Fruit fly (Drosophila melanogaster) whole organism, prepupa: ENCODE data around the gene Es2.
A peak's percentile ranks its signal among the peaks of the same experiment; 100 is the strongest.

ENCODE experiments used
- CG34406 ChIP-seq: fragments of 200-800 bp; sonication (Bioruptor generic); optimal IDR thresholded peaks from 3 replicates; lab custom pipeline; 2016; ENCODE audit warnings: missing biosample characterization, missing genetic modification characterization
- CG7368 ChIP-seq: fragments of 200-800 bp; sonication (Bioruptor generic); optimal IDR thresholded peaks from 3 replicates; lab custom pipeline; 2016; ENCODE audit warnings: missing biosample characterization, missing genetic modification characterization
- CG9139 ChIP-seq: fragments of 200-800 bp; sonication (Bioruptor generic); optimal IDR thresholded peaks from 3 replicates; lab custom pipeline; 2017; ENCODE audit warnings: missing biosample characterization, mild to moderate bottlenecking, missing genetic modification characterization
- Hr39 ChIP-seq: fragments of 200-800 bp; sonication (Bioruptor generic); optimal IDR thresholded peaks from 2 replicates; lab custom pipeline; 2016; ENCODE audit warnings: missing biosample characterization, missing genetic modification characterization
- Smox ChIP-seq: fragments of 200-800 bp; sonication (Bioruptor generic); optimal IDR thresholded peaks from 3 replicates; lab custom pipeline; 2016; ENCODE audit warnings: missing biosample characterization, missing genetic modification characterization
- Sox102F ChIP-seq: fragments of 200-800 bp; sonication (Bioruptor generic); optimal IDR thresholded peaks from 2 replicates; lab custom pipeline; 2016; ENCODE audit warnings: missing biosample characterization, mild to moderate bottlenecking, missing genetic modification characterization
- net ChIP-seq: fragments of 200-800 bp; sonication (Bioruptor generic); optimal IDR thresholded peaks from 3 replicates; lab custom pipeline; 2016; ENCODE audit warnings: missing biosample characterization, missing genetic modification characterization

DNA sequence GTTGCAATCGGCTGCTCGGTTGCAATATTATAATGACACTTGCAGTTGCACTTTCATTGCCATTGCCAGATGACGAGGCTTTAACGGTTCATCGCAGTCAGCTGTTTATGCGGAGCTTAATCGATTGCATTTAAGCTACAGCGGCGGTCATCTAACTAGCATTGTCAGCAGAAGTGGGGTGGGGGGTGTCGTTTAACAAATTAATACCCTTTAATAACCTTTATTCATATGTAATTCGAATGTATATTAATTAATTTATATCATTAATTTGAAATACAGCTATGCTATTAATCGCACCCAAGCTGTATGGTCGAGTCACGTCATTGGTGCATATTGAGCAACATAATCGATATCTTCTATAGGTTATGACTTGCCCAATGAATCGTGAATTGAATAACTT is 31.6 kb downstream of the Es2 start:
- peak; percentile 82 for TF ChIP-seq CG34406 (GFP tag; lab: Kevin White, UChicago)
- TF ChIP-seq net (GFP tag; lab: Kevin White, UChicago) = peak; percentile 76
- TF ChIP-seq Hr39 (GFP tag; lab: Kevin White, UChicago) = peak; percentile 55
- peak; percentile 64 for TF ChIP-seq Smox
- TF ChIP-seq CG9139 = peak; percentile 57
- TF ChIP-seq CG7368 (GFP tag; lab: Kevin White, UChicago) = peak; percentile 78
- peak; percentile 65 for TF ChIP-seq Sox102F (GFP tag; lab: Kevin White, UChicago)
